Fruit fly (Drosophila melanogaster) Kc167 (cell line): ENCODE results near the gene CG14062.

ENCODE experiments used
- Myc ChIP-seq: fragments of >200 bp; optimal IDR thresholded peaks from 2 replicates; lab custom pipeline; 2017; ENCODE audit warnings: missing external identifiers
- Sin3A ChIP-seq: fragments of >200 bp; optimal IDR thresholded peaks from 2 replicates; lab custom pipeline; 2018; ENCODE audit warnings: missing external identifiers
- h ChIP-seq: fragments of >200 bp; optimal IDR thresholded peaks from 3 replicates; lab custom pipeline; 2018; ENCODE audit warnings: missing external identifiers
- insv ChIP-seq: fragments of >200 bp; optimal IDR thresholded peaks from 3 replicates; lab custom pipeline; 2018; ENCODE audit warnings: missing external identifiers
- psq ChIP-seq: fragments of >200 bp; optimal IDR thresholded peaks from 2 replicates; lab custom pipeline; 2017; ENCODE audit warnings: missing external identifiers
- ttk ChIP-seq: sonication (Bioruptor generic); optimal IDR thresholded peaks from 2 replicates; lab custom pipeline; 2017; ENCODE audit warnings: missing external identifiers

- TF ChIP-seq Myc (no peak), h (lab: Kevin White, UChicago) (no peak), ttk (lab: Kevin White, UChicago) (no peak), psq (lab: Kevin White, UChicago) (no peak), Sin3A (lab: Kevin White, UChicago) (no peak), insv (lab: Kevin White, UChicago) (no peak)
These were observed 8.9 kb downstream of the CG14062 start for dm6 chr3R:28633746-28634145.
